Worm (Caenorhabditis elegans): Measurements from ENCODE around the gene T10H10.2.

DNA sequence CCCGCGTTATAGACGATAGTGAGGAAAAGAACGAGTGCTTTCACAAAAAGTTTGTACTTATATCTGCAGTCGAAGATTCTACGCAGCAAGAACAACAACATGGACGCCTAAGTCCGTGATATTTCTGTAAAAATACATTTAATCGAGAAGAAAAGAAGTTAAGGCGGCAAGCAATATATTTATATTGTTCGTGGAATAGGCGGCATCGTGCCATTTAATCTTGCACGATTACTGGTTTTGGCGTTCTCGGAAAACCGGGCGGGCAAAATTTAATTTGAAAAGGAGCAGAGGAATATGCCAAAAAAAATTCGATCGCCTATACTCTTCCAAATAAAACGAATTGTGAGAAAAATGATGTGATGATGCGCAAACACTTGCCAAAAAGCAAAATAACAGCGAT, 47.6 kb upstream of the T10H10.2 start, which contains the start of gene AH9.1:
- TF ChIP-seq skn-1 (tag; optimal IDR thresholded peaks at IDR 0.05) (no peak), R02D3.7 (tag; optimal IDR thresholded peaks at IDR 0.05) (no peak), ama-1 (optimal IDR thresholded peaks at IDR 0.05) (no peak), ceh-82 (tag; optimal IDR thresholded peaks at IDR 0.05) (no peak), fkh-10 (GFP tag; optimal IDR thresholded peaks at IDR 0.05) (no peak), nhr-12 (tag; optimal IDR thresholded peaks at IDR 0.05) (no peak), nhr-23 (tag; optimal IDR thresholded peaks at IDR 0.05) (no peak), ceh-9 (tag; optimal IDR thresholded peaks at IDR 0.05) (no peak), pha-4 (tag; optimal IDR thresholded peaks at IDR 0.05) (no peak)
